Worm (Caenorhabditis elegans) whole organism, L3 larva: Measurements from ENCODE around the gene F58E6.6.

Source experiments
- ZK546.5 ChIP-seq: sonication (generic microtip); optimal IDR thresholded peaks from 2 replicates; lab custom pipeline; 2017; ENCODE audit warnings: missing biosample characterization, missing genetic modification characterization
- ama-1 ChIP-seq: fragments of 150-350 bp; optimal IDR thresholded peaks from 2 replicates; lab custom pipeline; 2018
- ceh-16 ChIP-seq: sonication (generic microtip); optimal IDR thresholded peaks from 2 replicates; lab custom pipeline; 2017; ENCODE audit warnings: missing biosample characterization, missing genetic modification characterization
- ceh-28 ChIP-seq: fragments of 150-350 bp; optimal IDR thresholded peaks from 2 replicates; lab custom pipeline; 2014; ENCODE audit warnings: missing biosample characterization, missing genetic modification reagents, missing genetic modification characterization
- ceh-82 ChIP-seq: fragments of 150-350 bp; optimal IDR thresholded peaks from 2 replicates; lab custom pipeline; 2014; ENCODE audit warnings: missing biosample characterization, missing genetic modification characterization
- ceh-9 ChIP-seq: sonication (generic microtip); optimal IDR thresholded peaks from 2 replicates; lab custom pipeline; 2018; ENCODE audit warnings: missing biosample characterization, missing genetic modification characterization
- daf-12 ChIP-seq: fragments of 150-350 bp; optimal IDR thresholded peaks from 2 replicates; lab custom pipeline; 2014; ENCODE audit warnings: missing biosample characterization, missing genetic modification reagents, missing genetic modification characterization
- egl-27 ChIP-seq: sonication (generic microtip); optimal IDR thresholded peaks from 4 replicates; lab custom pipeline; 2017; ENCODE audit warnings: missing biosample characterization, missing genetic modification reagents, missing genetic modification characterization
- elt-1 ChIP-seq: fragments of 150-350 bp; optimal IDR thresholded peaks from 2 replicates; lab custom pipeline; 2014; ENCODE audit warnings: missing biosample characterization, missing genetic modification characterization
- elt-2 ChIP-seq: sonication (generic microtip); optimal IDR thresholded peaks from 2 replicates; lab custom pipeline; 2016; ENCODE audit warnings: missing genetic modification reagents, mild to moderate bottlenecking, missing genetic modification characterization, missing compliant biosample characterization
- eor-1 ChIP-seq, 2 experiments: fragments of 150-350 bp; optimal IDR thresholded peaks; 2 replicates each; lab custom pipeline; 2014 to 2018; ENCODE audit warnings: missing biosample characterization in 2 of 2, missing genetic modification characterization in 2 of 2
- fkh-10 ChIP-seq: sonication (generic microtip); optimal IDR thresholded peaks from 2 replicates; lab custom pipeline; 2017; ENCODE audit warnings: missing biosample characterization, missing genetic modification reagents, missing genetic modification characterization
- fkh-2 ChIP-seq: fragments of 150-350 bp; optimal IDR thresholded peaks from 2 replicates; lab custom pipeline; 2014; ENCODE audit warnings: missing biosample characterization, missing genetic modification reagents, missing genetic modification characterization
- fos-1 ChIP-seq: fragments of 150-350 bp; optimal IDR thresholded peaks from 2 replicates; lab custom pipeline; 2014; ENCODE audit warnings: missing biosample characterization, missing genetic modification characterization
- hmg-11 ChIP-seq: sonication (generic microtip); optimal IDR thresholded peaks from 2 replicates; lab custom pipeline; 2016; ENCODE audit warnings: missing genetic modification characterization, missing compliant biosample characterization
- jun-1 ChIP-seq: fragments of 150-350 bp; optimal IDR thresholded peaks from 2 replicates; lab custom pipeline; 2014; ENCODE audit warnings: missing biosample characterization, missing genetic modification reagents, missing genetic modification characterization
- lin-39 ChIP-seq: fragments of 150-350 bp; optimal IDR thresholded peaks from 2 replicates; lab custom pipeline; 2018; ENCODE audit warnings: missing biosample characterization, missing genetic modification reagents, missing genetic modification characterization
- lsy-12 ChIP-seq: sonication (generic microtip); optimal IDR thresholded peaks from 2 replicates; lab custom pipeline; 2016; ENCODE audit warnings: mild to moderate bottlenecking, missing genetic modification characterization, missing compliant biosample characterization
- mml-1 ChIP-seq: fragments of 150-350 bp; sonication (generic microtip); optimal IDR thresholded peaks from 3 replicates; lab custom pipeline; 2014; ENCODE audit warnings: missing biosample characterization, missing genetic modification characterization
- nhr-11 ChIP-seq: fragments of 150-350 bp; optimal IDR thresholded peaks from 2 replicates; lab custom pipeline; 2014; ENCODE audit warnings: missing biosample characterization, missing genetic modification characterization
- nhr-12 ChIP-seq: fragments of 150-350 bp; optimal IDR thresholded peaks from 2 replicates; lab custom pipeline; 2014; ENCODE audit warnings: missing biosample characterization, missing genetic modification characterization
- nhr-23 ChIP-seq: fragments of 150-350 bp; optimal IDR thresholded peaks from 2 replicates; lab custom pipeline; 2014; ENCODE audit warnings: missing biosample characterization, missing genetic modification reagents, missing genetic modification characterization
- nhr-237 ChIP-seq: fragments of 150-350 bp; optimal IDR thresholded peaks from 2 replicates; lab custom pipeline; 2014; ENCODE audit warnings: missing biosample characterization, missing genetic modification characterization
- nhr-25 ChIP-seq: sonication (generic microtip); optimal IDR thresholded peaks from 2 replicates; lab custom pipeline; 2017; ENCODE audit warnings: missing biosample characterization, missing genetic modification characterization
- nhr-28 ChIP-seq: fragments of 150-350 bp; optimal IDR thresholded peaks from 2 replicates; lab custom pipeline; 2014; ENCODE audit warnings: missing biosample characterization, missing genetic modification characterization
- nhr-43 ChIP-seq: sonication (generic microtip); optimal IDR thresholded peaks from 2 replicates; lab custom pipeline; 2016; ENCODE audit warnings: mild to moderate bottlenecking, missing genetic modification characterization, missing compliant biosample characterization; ENCODE audit not compliant: poor library complexity, severe bottlenecking
- nhr-76 ChIP-seq: fragments of 150-350 bp; sonication (generic microtip); optimal IDR thresholded peaks from 5 replicates; lab custom pipeline; 2014; ENCODE audit warnings: missing biosample characterization, missing genetic modification characterization
- nhr-77 ChIP-seq: fragments of 150-350 bp; optimal IDR thresholded peaks from 2 replicates; lab custom pipeline; 2014; ENCODE audit warnings: missing biosample characterization, missing genetic modification characterization
- pha-4 ChIP-seq: fragments of 150-350 bp; optimal IDR thresholded peaks from 2 replicates; lab custom pipeline; 2014; ENCODE audit warnings: missing biosample characterization, missing genetic modification reagents, missing genetic modification characterization
- pqm-1 ChIP-seq: fragments of 150-350 bp; optimal IDR thresholded peaks from 2 replicates; lab custom pipeline; 2017; ENCODE audit warnings: missing biosample characterization, missing genetic modification characterization, inconsistent platforms
- sea-2 ChIP-seq: fragments of 150-350 bp; sonication (generic microtip); optimal IDR thresholded peaks from 4 replicates; lab custom pipeline; 2014; ENCODE audit warnings: missing biosample characterization, missing genetic modification reagents, missing genetic modification characterization
- skn-1 ChIP-seq: fragments of 150-350 bp; optimal IDR thresholded peaks from 2 replicates; lab custom pipeline; 2014; ENCODE audit warnings: missing biosample characterization, missing genetic modification characterization
- snpc-4 ChIP-seq: fragments of 150-350 bp; optimal IDR thresholded peaks from 2 replicates; lab custom pipeline; 2014; ENCODE audit warnings: missing biosample characterization, missing genetic modification characterization
- tbx-2 ChIP-seq: sonication (generic microtip); optimal IDR thresholded peaks from 2 replicates; lab custom pipeline; 2016; ENCODE audit warnings: mild to moderate bottlenecking, missing genetic modification characterization, missing compliant biosample characterization
- unc-62 ChIP-seq: fragments of 150-350 bp; sonication (generic microtip); optimal IDR thresholded peaks from 4 replicates; lab custom pipeline; 2014; ENCODE audit warnings: missing biosample characterization, missing genetic modification reagents, missing genetic modification characterization
- zag-1 ChIP-seq: fragments of 150-350 bp; optimal IDR thresholded peaks from 2 replicates; lab custom pipeline; 2014; ENCODE audit warnings: missing biosample characterization, missing genetic modification characterization
- ztf-4 ChIP-seq: fragments of 150-350 bp; optimal IDR thresholded peaks from 2 replicates; lab custom pipeline; 2014; ENCODE audit warnings: missing biosample characterization, missing genetic modification characterization

Gene F58E6.6

ce11 chrV:9752918-9753317 is at the start of gene F58E6.6:
Gene F58E6.6 (minus strand): TSS chrV:9753018.
- TF ChIP-seq ceh-16 (tag; lab: Kevin White, UChicago) (no peak), nhr-23 (tag; lab: Kevin White, UChicago) (no peak), ceh-82 (tag; lab: Kevin White, UChicago) (no peak), tbx-2 (no peak), nhr-12 (tag; lab: Kevin White, UChicago) (no peak), ztf-4 (no peak), jun-1 (no peak)

DNA sequence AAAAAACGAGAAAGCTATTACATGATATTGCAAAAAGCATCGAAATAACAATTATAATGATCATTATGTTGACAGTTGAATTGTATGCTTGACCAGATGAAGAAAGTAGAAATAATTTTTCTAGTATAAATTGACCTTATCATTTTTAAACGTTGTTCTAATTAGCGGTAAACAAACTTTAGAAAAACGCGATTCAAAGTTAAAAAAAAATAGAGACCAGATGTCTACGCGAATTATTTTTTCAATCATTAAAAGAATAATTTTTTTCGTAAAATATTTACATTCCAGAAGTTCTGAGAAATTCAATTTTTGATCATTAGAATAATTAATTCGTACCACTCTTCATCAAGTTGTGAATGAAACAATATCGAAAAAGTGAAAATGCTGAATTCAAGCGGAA is 49.1 kb upstream of the F58E6.6 start, which contains the start of gene F46B6.10:
Gene F46B6.10, minus strand, starts transcription at position 101 of the 400 bp plus-strand sequence.
- TF ChIP-seq ama-1 (lab: Kevin White, UChicago) (no peak), fkh-10 (GFP tag; lab: Kevin White, UChicago) (no peak), pha-4 (tag; lab: Kevin White, UChicago) (no peak), hmg-11 (no peak), pqm-1 (no peak), tbx-2 (no peak), nhr-76 (tag; lab: Kevin White, UChicago) (no peak), daf-12 (tag; lab: Kevin White, UChicago) (no peak), sea-2 (GFP tag; lab: Kevin White, UChicago) (no peak), nhr-12 (tag; lab: Kevin White, UChicago) (no peak), nhr-237 (tag; lab: Kevin White, UChicago) (no peak), nhr-23 (tag; lab: Kevin White, UChicago) (no peak), fkh-2 (tag; lab: Kevin White, UChicago) (no peak), ceh-16 (tag; lab: Kevin White, UChicago) (no peak)
- TF ChIP-seq, all 47 proteins: peak for 0

- no peak for TF ChIP-seq fkh-10 (GFP tag; lab: Kevin White, UChicago)
- TF ChIP-seq elt-1: no peak
- no peak for TF ChIP-seq skn-1
- no peak for TF ChIP-seq mml-1 (tag; lab: Kevin White, UChicago)
- TF ChIP-seq fos-1: no peak
- no peak for TF ChIP-seq ceh-9 (tag; lab: Kevin White, UChicago)
- TF ChIP-seq nhr-12 (tag; lab: Kevin White, UChicago): no peak
- no peak for TF ChIP-seq nhr-28 (tag; lab: Kevin White, UChicago)
- no peak for TF ChIP-seq unc-62 (GFP tag; lab: Kevin White, UChicago)
- TF ChIP-seq lsy-12 (tag; lab: Kevin White, UChicago): no peak
- no peak for TF ChIP-seq daf-12 (tag; lab: Kevin White, UChicago)
- TF ChIP-seq eor-1 (tag; optimal IDR thresholded peaks at IDR 0.05; lab: Kevin White, UChicago): no peak
- TF ChIP-seq snpc-4 (tag; lab: Kevin White, UChicago): no peak
Measured at ce11 chrV:9799076-9799475, 46.3 kb upstream of the F58E6.6 start, which contains the start of gene F46B6.13. Gene F46B6.13 (minus strand): TSS chrV:9799176.

- no peak for TF ChIP-seq nhr-43 (tag; lab: Kevin White, UChicago)
- no peak for TF ChIP-seq unc-62 (GFP tag; lab: Kevin White, UChicago)
- TF ChIP-seq ceh-9 (tag; lab: Kevin White, UChicago): no peak
- no peak for TF ChIP-seq elt-2
- TF ChIP-seq nhr-12 (tag; lab: Kevin White, UChicago): no peak
- TF ChIP-seq lin-39 (tag; lab: Kevin White, UChicago): no peak
- TF ChIP-seq egl-27 (tag; lab: Kevin White, UChicago): no peak
- TF ChIP-seq nhr-77: no peak
- TF ChIP-seq ZK546.5 (tag; lab: Kevin White, UChicago): no peak
- TF ChIP-seq nhr-25 (tag; lab: Kevin White, UChicago): no peak
- TF ChIP-seq ceh-82 (tag; lab: Kevin White, UChicago): no peak
- no peak for TF ChIP-seq nhr-11 (tag; lab: Kevin White, UChicago)
- TF ChIP-seq zag-1 (tag; lab: Kevin White, UChicago): no peak
- no peak for TF ChIP-seq ceh-28 (tag; lab: Kevin White, UChicago)
- no peak for TF ChIP-seq hmg-11
- TF ChIP-seq snpc-4 (tag; lab: Kevin White, UChicago): no peak
Measured at ce11 chrV:9798212-9798611, 45.4 kb upstream of the F58E6.6 start.
